Worm (Caenorhabditis elegans) whole organism, late embryonic: Measurements from ENCODE around the gene F53C11.5.

Experiments used
- C08G9.2 ChIP-seq: sonication (generic microtip); optimal IDR thresholded peaks from 2 replicates; lab custom pipeline; 2016; ENCODE audit warnings: mild to moderate bottlenecking, missing genetic modification characterization, moderate library complexity, missing compliant biosample characterization
- F13H6.1 ChIP-seq: sonication (generic microtip); optimal IDR thresholded peaks from 2 replicates; lab custom pipeline; 2016; ENCODE audit warnings: missing genetic modification characterization, missing compliant biosample characterization
- K09A11.1 ChIP-seq: sonication (generic microtip); optimal IDR thresholded peaks from 2 replicates; lab custom pipeline; 2017; ENCODE audit warnings: antibody characterized with exemption, mild to moderate bottlenecking, missing genetic modification characterization, missing compliant biosample characterization; ENCODE audit not compliant: insufficient read depth
- Y22D7AL.16 ChIP-seq: sonication (generic microtip); optimal IDR thresholded peaks from 2 replicates; lab custom pipeline; 2016; ENCODE audit warnings: missing genetic modification characterization, missing compliant biosample characterization
- ahr-1 ChIP-seq: sonication (generic microtip); optimal IDR thresholded peaks from 2 replicates; lab custom pipeline; 2016; ENCODE audit warnings: missing genetic modification characterization, missing compliant biosample characterization
- ama-1 ChIP-seq: fragments of 150-350 bp; optimal IDR thresholded peaks from 2 replicates; lab custom pipeline; 2014
- ceh-19 ChIP-seq: fragments of 200-800 bp; sonication (Bioruptor generic); optimal IDR thresholded peaks from 2 replicates; lab custom pipeline; 2018; ENCODE audit warnings: mild to moderate bottlenecking, missing genetic modification characterization, missing compliant biosample characterization
- ceh-2 ChIP-seq: sonication (generic microtip); optimal IDR thresholded peaks from 2 replicates; lab custom pipeline; 2016; ENCODE audit warnings: missing genotype, missing genetic modification characterization, missing compliant biosample characterization
- ceh-22 ChIP-seq: sonication (generic microtip); optimal IDR thresholded peaks from 2 replicates; lab custom pipeline; 2017; ENCODE audit warnings: missing biosample characterization, missing genetic modification characterization
- ceh-30 ChIP-seq: fragments of 150-350 bp; optimal IDR thresholded peaks from 2 replicates; lab custom pipeline; 2014; ENCODE audit warnings: missing biosample characterization, missing genetic modification characterization
- ceh-31 ChIP-seq: sonication (generic microtip); optimal IDR thresholded peaks from 2 replicates; lab custom pipeline; 2016; ENCODE audit warnings: missing genetic modification characterization, missing compliant biosample characterization
- ceh-34 ChIP-seq: sonication (generic microtip); optimal IDR thresholded peaks from 2 replicates; lab custom pipeline; 2016; ENCODE audit warnings: mild to moderate bottlenecking, missing genetic modification characterization, missing compliant biosample characterization
- ceh-48 ChIP-seq: sonication (generic microtip); optimal IDR thresholded peaks from 2 replicates; lab custom pipeline; 2016; ENCODE audit warnings: missing genetic modification characterization, inconsistent platforms, missing compliant biosample characterization
- ceh-6 ChIP-seq: fragments of 200-800 bp; sonication (Bioruptor generic); optimal IDR thresholded peaks from 2 replicates; lab custom pipeline; 2018; ENCODE audit warnings: mild to moderate bottlenecking, missing genetic modification characterization, missing compliant biosample characterization
- che-1 ChIP-seq: sonication (generic microtip); optimal IDR thresholded peaks from 2 replicates; lab custom pipeline; 2016; ENCODE audit warnings: mild to moderate bottlenecking, missing genetic modification characterization, missing compliant biosample characterization
- dmd-4 ChIP-seq: sonication (generic microtip); optimal IDR thresholded peaks from 2 replicates; lab custom pipeline; 2016; ENCODE audit warnings: borderline replicate concordance, missing genetic modification characterization, missing compliant biosample characterization
- elt-2 ChIP-seq: sonication (generic microtip); optimal IDR thresholded peaks from 2 replicates; lab custom pipeline; 2016; ENCODE audit warnings: missing genetic modification reagents, missing genetic modification characterization, missing compliant biosample characterization
- ets-4 ChIP-seq: sonication (generic microtip); optimal IDR thresholded peaks from 2 replicates; lab custom pipeline; 2016; ENCODE audit warnings: missing genetic modification characterization, missing compliant biosample characterization
- eyg-1 ChIP-seq: sonication (generic microtip); optimal IDR thresholded peaks from 2 replicates; lab custom pipeline; 2016; ENCODE audit warnings: missing genotype, missing genetic modification characterization, missing compliant biosample characterization
- fkh-6 ChIP-seq: sonication (generic microtip); optimal IDR thresholded peaks from 2 replicates; lab custom pipeline; 2016; ENCODE audit warnings: missing genetic modification characterization, missing compliant biosample characterization
- gmeb-2 ChIP-seq: sonication (generic microtip); optimal IDR thresholded peaks from 2 replicates; lab custom pipeline; 2016; ENCODE audit warnings: missing genetic modification characterization, inconsistent platforms, missing compliant biosample characterization
- hlh-13 ChIP-seq: fragments of 200-800 bp; sonication (Bioruptor generic); optimal IDR thresholded peaks from 2 replicates; lab custom pipeline; 2018; ENCODE audit warnings: mild to moderate bottlenecking, missing genetic modification characterization, missing compliant biosample characterization
- hlh-15 ChIP-seq: sonication (generic microtip); optimal IDR thresholded peaks from 2 replicates; lab custom pipeline; 2016; ENCODE audit warnings: missing genetic modification characterization, missing compliant biosample characterization
- hlh-30 ChIP-seq: sonication (generic microtip); optimal IDR thresholded peaks from 2 replicates; lab custom pipeline; 2017; ENCODE audit warnings: antibody characterized with exemption, missing genetic modification characterization, missing compliant biosample characterization; ENCODE audit not compliant: insufficient read depth
- hlh-6 ChIP-seq: sonication (generic microtip); optimal IDR thresholded peaks from 2 replicates; lab custom pipeline; 2016; ENCODE audit warnings: missing genotype, missing genetic modification characterization, missing compliant biosample characterization
- lin-11 ChIP-seq: fragments of 200-800 bp; sonication (Bioruptor generic); optimal IDR thresholded peaks from 2 replicates; lab custom pipeline; 2018; ENCODE audit warnings: mild to moderate bottlenecking, missing genetic modification characterization, missing compliant biosample characterization
- mec-3 ChIP-seq: sonication (generic microtip); optimal IDR thresholded peaks from 2 replicates; lab custom pipeline; 2016; ENCODE audit warnings: borderline replicate concordance, missing genetic modification characterization, missing compliant biosample characterization
- npax-4 ChIP-seq: sonication (generic microtip); optimal IDR thresholded peaks from 2 replicates; lab custom pipeline; 2016; ENCODE audit warnings: missing genetic modification characterization, missing compliant biosample characterization
- pax-1 ChIP-seq: fragments of 150-350 bp; optimal IDR thresholded peaks from 2 replicates; lab custom pipeline; 2014; ENCODE audit warnings: missing biosample characterization, missing genetic modification characterization
- pha-2 ChIP-seq: sonication (generic microtip); optimal IDR thresholded peaks from 2 replicates; lab custom pipeline; 2017; ENCODE audit warnings: mild to moderate bottlenecking, missing genetic modification characterization, missing compliant biosample characterization
- pha-4 ChIP-seq: fragments of 150-350 bp; optimal IDR thresholded peaks from 2 replicates; lab custom pipeline; 2018; ENCODE audit warnings: missing biosample characterization, missing genetic modification reagents, missing genetic modification characterization
- pros-1 ChIP-seq: fragments of 150-350 bp; optimal IDR thresholded peaks from 2 replicates; lab custom pipeline; 2014; ENCODE audit warnings: missing biosample characterization, missing genetic modification reagents, missing genetic modification characterization
- rnt-1 ChIP-seq: sonication (generic microtip); optimal IDR thresholded peaks from 2 replicates; lab custom pipeline; 2016; ENCODE audit warnings: missing genetic modification characterization, missing compliant biosample characterization
- sdc-2 ChIP-seq: sonication (generic microtip); optimal IDR thresholded peaks from 2 replicates; lab custom pipeline; 2016; ENCODE audit warnings: missing genotype, missing genetic modification characterization, missing compliant biosample characterization
- sox-2 ChIP-seq: fragments of 200-800 bp; sonication (Bioruptor generic); IDR thresholded peaks from 2 replicates; pipeline ENCODE4 v1.3.6; 2022; ENCODE audit warnings: missing genetic modification reagents, missing genetic modification characterization, missing compliant biosample characterization
- sox-4 ChIP-seq: sonication (generic microtip); optimal IDR thresholded peaks from 2 replicates; lab custom pipeline; 2017; ENCODE audit warnings: mild to moderate bottlenecking, missing genetic modification characterization, inconsistent platforms, missing compliant biosample characterization
- tbx-2 ChIP-seq: sonication (generic microtip); optimal IDR thresholded peaks from 2 replicates; lab custom pipeline; 2016; ENCODE audit warnings: missing genetic modification characterization, missing compliant biosample characterization
- tbx-7 ChIP-seq: sonication (generic microtip); optimal IDR thresholded peaks from 2 replicates; lab custom pipeline; 2016; ENCODE audit warnings: missing genotype, missing genetic modification characterization, missing compliant biosample characterization
- ttx-3 ChIP-seq: sonication (generic microtip); optimal IDR thresholded peaks from 2 replicates; lab custom pipeline; 2016; ENCODE audit warnings: missing genetic modification reagents, missing genetic modification characterization, missing compliant biosample characterization
- unc-3 ChIP-seq, 2 experiments: fragments of 200-800 bp in 1 of 2; sonication (Bioruptor generic) in 1 of 2; sonication (generic microtip) in 1 of 2; conservative IDR thresholded peaks in 1 of 2; optimal IDR thresholded peaks in 1 of 2; 2 replicates each; pipeline versions ENCODE4 v1.3.6 to Lab custom; 2016 to 2022; ENCODE audit warnings: missing compliant biosample characterization in 2 of 2, missing genetic modification characterization in 2 of 2, missing genetic modification reagents in 1 of 2
- unc-42 ChIP-seq: sonication (generic microtip); optimal IDR thresholded peaks from 2 replicates; lab custom pipeline; 2016; ENCODE audit warnings: missing genotype, missing genetic modification characterization, missing compliant biosample characterization
- ztf-16 ChIP-seq: sonication (generic microtip); optimal IDR thresholded peaks from 2 replicates; lab custom pipeline; 2017; ENCODE audit warnings: missing genetic modification characterization, missing compliant biosample characterization

F53C11.5 gene

DNA sequence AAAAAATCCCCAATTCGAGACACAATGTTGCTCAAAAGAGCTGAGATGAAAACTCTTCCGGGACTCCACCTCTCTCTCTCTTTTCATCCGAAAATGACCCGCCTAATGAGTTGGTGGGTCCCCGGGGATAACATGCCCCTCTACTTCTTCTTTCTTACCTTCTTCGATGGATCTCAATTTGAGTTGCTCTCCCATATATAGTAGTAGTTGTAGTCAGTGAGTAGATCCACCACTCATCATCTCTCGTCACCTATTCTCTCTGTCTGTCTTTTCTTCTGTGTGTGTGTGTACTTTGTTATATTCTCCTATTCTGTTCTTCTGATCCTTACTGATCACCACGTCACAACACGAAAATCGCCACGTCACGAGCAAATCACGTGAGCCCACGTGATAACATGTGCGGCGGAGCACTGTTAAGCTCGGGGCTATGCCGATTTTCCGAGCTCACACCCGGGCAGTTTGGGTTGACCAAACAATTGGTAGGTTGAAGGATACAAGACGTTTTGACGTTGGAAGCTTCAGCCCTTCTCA, 9.0 kb downstream of the F53C11.5 start, which contains the start of gene twk-32:
twk-32 (plus strand) TSS at position 396 of the 531 bp plus-strand sequence.
- TF ChIP-seq hlh-30 (tag; lab: Kevin White, UChicago), result peak; percentile 19
- no peak for TF ChIP-seq tbx-7 (tag; lab: Kevin White, UChicago)
- TF ChIP-seq F13H6.1, result no peak
- no peak for TF ChIP-seq ahr-1 (tag; lab: Kevin White, UChicago)

DNA sequence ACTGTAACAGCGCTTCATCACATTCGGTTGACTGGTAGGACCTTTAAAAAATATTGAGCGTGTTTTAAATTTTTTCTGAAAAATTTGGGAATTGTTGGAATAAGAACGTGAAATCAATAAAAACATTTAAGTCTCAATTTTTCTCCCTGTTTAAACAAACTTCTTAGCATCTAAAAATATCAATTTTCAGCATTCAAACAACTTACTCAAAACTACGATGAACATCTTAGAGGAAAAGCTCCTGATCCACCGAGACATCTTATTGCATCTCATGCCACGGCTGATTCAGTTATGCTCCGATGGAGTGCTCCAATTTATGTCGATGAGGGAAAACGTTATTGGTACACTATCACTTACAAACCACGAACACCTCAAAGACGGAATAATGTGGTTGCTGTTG, 11.8 kb downstream of the F53C11.5 start:
- no peak for TF ChIP-seq K09A11.1 (tag; lab: Kevin White, UChicago)
- no peak for TF ChIP-seq che-1 (tag; lab: Kevin White, UChicago)
- no peak for TF ChIP-seq hlh-15 (tag; lab: Kevin White, UChicago)
- TF ChIP-seq dmd-4 (tag; lab: Kevin White, UChicago), result no peak
- TF ChIP-seq F13H6.1, result no peak
- TF ChIP-seq, all 69 proteins: peak for 0

DNA sequence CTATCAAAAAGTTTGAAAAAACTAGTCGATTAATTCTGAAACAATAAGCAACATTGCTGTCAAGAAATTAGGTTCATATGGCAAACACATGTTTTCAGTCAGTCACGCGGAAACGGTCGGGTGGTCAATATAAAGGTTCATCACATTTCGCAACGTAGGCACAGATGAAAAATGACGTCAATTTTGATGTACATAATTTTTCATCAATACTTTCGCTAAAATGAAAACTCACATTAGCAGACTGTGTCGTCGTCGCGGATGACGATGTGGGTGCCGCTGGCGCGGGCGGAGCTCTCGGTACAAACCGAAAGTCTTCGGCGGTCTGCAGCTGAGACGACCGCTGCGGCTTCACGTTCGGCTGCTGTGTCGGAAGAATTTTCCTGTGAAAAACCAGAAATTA, 16.6 kb downstream of the F53C11.5 start, which contains the start of gene swan-2:
swan-2 (minus strand) TSS at position 380 of the 400 bp plus-strand sequence.
- no peak for TF ChIP-seq ets-4 (tag; lab: Kevin White, UChicago)
- no peak for TF ChIP-seq tbx-2 (tag; lab: Kevin White, UChicago)
- TF ChIP-seq ceh-6 (GFP tag; lab: Kevin White, UChicago), result no peak
- TF ChIP-seq pha-2 (tag; lab: Kevin White, UChicago), result no peak
- TF ChIP-seq lin-11, result no peak
- TF ChIP-seq mec-3 (tag; lab: Kevin White, UChicago), result no peak
- TF ChIP-seq fkh-6 (tag; lab: Kevin White, UChicago), result no peak
- no peak for TF ChIP-seq pros-1 (tag; lab: Kevin White, UChicago)
- TF ChIP-seq ztf-16 (tag; lab: Kevin White, UChicago), result no peak
- no peak for TF ChIP-seq ahr-1 (tag; lab: Kevin White, UChicago)
- no peak for TF ChIP-seq sox-4
- no peak for TF ChIP-seq ceh-19 (GFP tag; lab: Kevin White, UChicago)
- TF ChIP-seq hlh-13, result no peak

DNA sequence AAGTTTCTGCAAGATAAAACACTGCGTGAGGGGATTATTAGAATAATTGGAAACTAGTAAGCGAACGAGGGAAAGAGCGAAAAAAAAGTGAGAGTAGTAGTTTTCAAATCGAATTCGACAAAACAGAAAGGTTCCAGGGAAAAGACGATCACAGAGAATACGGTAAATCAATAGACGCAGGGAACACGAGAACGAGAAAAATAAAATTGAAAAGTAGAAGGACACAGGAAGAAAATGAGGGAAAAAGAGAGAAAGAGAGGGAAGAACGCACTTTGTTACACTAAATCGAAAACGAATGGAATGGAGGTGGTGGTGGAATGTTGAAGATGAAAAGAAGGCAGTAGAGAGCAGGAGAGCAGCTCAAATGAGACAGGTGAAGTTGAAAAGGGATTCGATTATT, 19.9 kb downstream of the F53C11.5 start, which contains the start of gene swan-1:
swan-1 (minus strand) TSS at position 6 of the 400 bp plus-strand sequence.
- TF ChIP-seq ceh-30 (no peak), ceh-22 (no peak), gmeb-2 (tag; lab: Kevin White, UChicago) (no peak), K09A11.1 (tag; lab: Kevin White, UChicago) (no peak), elt-2 (tag; lab: Kevin White, UChicago) (no peak), sox-2 (GFP tag; lab: Robert Waterston, UW) (no peak), eyg-1 (tag; lab: Kevin White, UChicago) (no peak), ceh-19 (GFP tag; lab: Kevin White, UChicago) (no peak), ceh-48 (tag; lab: Kevin White, UChicago) (no peak), unc-42 (no peak), ahr-1 (tag; lab: Kevin White, UChicago) (no peak)
- TF ChIP-seq, all 69 proteins: peak for 0

DNA sequence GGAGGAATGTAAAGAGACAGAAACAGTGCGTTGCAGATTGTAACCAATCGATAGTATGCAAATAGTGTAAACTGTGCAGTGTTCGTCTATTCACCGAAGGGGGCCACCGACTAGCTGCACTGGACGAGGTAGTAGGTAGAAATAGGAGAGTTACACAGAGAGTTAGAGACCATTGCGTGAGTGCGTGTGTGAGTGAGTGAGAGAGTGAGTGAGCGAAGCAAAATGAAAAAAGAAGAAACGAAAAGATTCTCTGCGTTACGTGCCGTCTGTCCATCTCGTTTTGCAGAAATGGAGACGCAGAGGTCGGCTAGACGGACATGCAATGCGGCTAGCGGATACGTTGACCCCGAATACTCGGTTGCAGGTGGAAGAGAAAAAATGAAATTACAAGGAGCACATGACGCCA, 21.1 kb downstream of the F53C11.5 start:
- TF ChIP-seq pha-4 (tag; lab: Kevin White, UChicago) (no peak), unc-3 (GFP tag; conservative IDR thresholded peaks at IDR 0.05; lab: Robert Waterston, UW) (no peak), unc-3 (tag; optimal IDR thresholded peaks at IDR 0.05; lab: Kevin White, UChicago) (no peak), sdc-2 (peak; percentile 17), ceh-30 (peak; percentile 9), ceh-6 (GFP tag; lab: Kevin White, UChicago) (no peak), F13H6.1 (peak; percentile 33), npax-4 (tag; lab: Kevin White, UChicago) (no peak), ceh-34 (tag; lab: Kevin White, UChicago) (peak; percentile 81), C08G9.2 (tag; lab: Kevin White, UChicago) (no peak), ama-1 (lab: Kevin White, UChicago) (no peak), ceh-2 (peak; percentile 42), ztf-16 (tag; lab: Kevin White, UChicago) (no peak), ceh-31 (tag; lab: Kevin White, UChicago) (peak; percentile 77), Y22D7AL.16 (tag; lab: Kevin White, UChicago) (no peak), hlh-6 (tag; lab: Kevin White, UChicago) (no peak), hlh-15 (tag; lab: Kevin White, UChicago) (no peak), rnt-1 (tag; lab: Kevin White, UChicago) (peak; percentile 39), ceh-19 (GFP tag; lab: Kevin White, UChicago) (no peak), pax-1 (peak; percentile 12), sox-2 (GFP tag; lab: Robert Waterston, UW) (peak; percentile 13; the same call in 1 of the 2 replicates), ttx-3 (tag; lab: Kevin White, UChicago) (no peak), hlh-13 (no peak), pros-1 (tag; lab: Kevin White, UChicago) (peak; percentile 49)
